Fruit fly (Drosophila melanogaster): ENCODE data around the gene CG33493.
A peak's percentile ranks its signal among the peaks of the same experiment; 100 is the strongest.

The CG33493 gene

DNA sequence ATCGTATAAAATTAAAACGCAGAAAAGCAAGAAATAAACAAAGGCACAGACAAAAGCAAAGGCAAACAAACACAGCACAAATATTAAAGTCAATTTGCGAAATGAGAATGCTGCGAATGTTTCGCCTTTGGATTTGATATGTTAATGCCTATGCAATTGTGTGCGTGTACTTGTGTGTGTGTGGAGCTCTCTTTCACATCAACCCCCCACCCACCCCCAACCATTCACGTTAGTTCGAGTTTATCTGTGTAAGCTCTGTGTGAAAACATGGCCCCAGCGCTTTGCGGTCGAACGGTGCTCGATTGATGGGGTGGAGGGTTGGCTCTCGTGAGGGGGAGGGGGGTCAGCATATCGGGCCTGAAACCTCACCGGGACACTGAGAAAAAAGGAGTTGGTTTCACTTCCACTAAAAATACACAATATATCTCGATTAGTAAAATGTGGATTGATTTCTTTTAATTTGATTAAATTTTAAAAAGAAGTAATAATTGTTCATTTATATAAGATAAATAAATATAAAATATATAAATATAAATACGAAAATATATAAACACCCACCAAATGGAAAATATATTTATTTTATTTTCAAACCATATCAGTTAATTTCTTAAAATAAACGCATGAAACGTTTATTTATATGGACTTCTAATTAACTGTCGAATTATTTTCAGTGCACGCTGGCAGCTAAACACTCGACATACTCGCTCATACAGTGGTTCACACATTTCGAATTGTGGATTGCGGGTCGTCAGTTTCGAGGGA lies 45.6 kb upstream of the CG33493 start (continued):
- TF ChIP-seq Hr39 (optimal IDR thresholded peaks at IDR 0.05) (no peak), eve (GFP tag; optimal IDR thresholded peaks at IDR 0.05) (peak in 1 of 2 experiments; percentile 72), CG1792 (GFP tag; optimal IDR thresholded peaks at IDR 0.05) (no peak), Abd-B (GFP tag; optimal IDR thresholded peaks at IDR 0.05) (peak; percentile 85), ranshi (GFP tag; IDR thresholded peaks at IDR 0.05) (peak; percentile 84; the same call in 1 of the 2 replicates), tll (GFP tag; optimal IDR thresholded peaks at IDR 0.05) (no peak), fd64A (GFP tag; optimal IDR thresholded peaks at IDR 0.05) (no peak), CG13123 (GFP tag; optimal IDR thresholded peaks at IDR 0.05) (peak; percentile 29), Usf (GFP tag; optimal IDR thresholded peaks at IDR 0.05) (peak; percentile 73), CG13894 (tag; optimal IDR thresholded peaks at IDR 0.05) (peak; percentile 70), CG12769 (tag; optimal IDR thresholded peaks at IDR 0.05) (peak; percentile 68), CG9876 (GFP tag; optimal IDR thresholded peaks at IDR 0.05) (no peak), Hand (GFP tag; optimal IDR thresholded peaks at IDR 0.05) (peak; percentile 68), dmrt99B (tag; optimal IDR thresholded peaks at IDR 0.05) (peak; percentile 95), CG3065 (GFP tag; optimal IDR thresholded peaks at IDR 0.05) (peak; percentile 8), CG7556 (GFP tag; optimal IDR thresholded peaks at IDR 0.05) (peak; percentile 93), fd102C (GFP tag; optimal IDR thresholded peaks at IDR 0.05) (no peak), CG17385 (GFP tag; optimal IDR thresholded peaks at IDR 0.05) (peak; percentile 75), CG13424 (tag; optimal IDR thresholded peaks at IDR 0.05) (peak; percentile 89), lbe (GFP tag; optimal IDR thresholded peaks at IDR 0.05) (no peak), dati (GFP tag; IDR thresholded peaks at IDR 0.05) (peak; percentile 25; the same call in 1 of the 2 replicates), CHES-1-like (GFP tag; optimal IDR thresholded peaks at IDR 0.05) (no peak), CG3838 (GFP tag; optimal IDR thresholded peaks at IDR 0.05) (no peak), CG11696 (GFP tag; IDR thresholded peaks at IDR 0.05) (0 out of 2 replicates have a peak, but pooled peaks have one; percentile 47), E2f2 (GFP tag; IDR thresholded peaks at IDR 0.05) (peak; percentile 52; the same call in 1 of the 2 replicates), CG8478 (optimal IDR thresholded peaks at IDR 0.05) (no peak), CG7745 (tag; optimal IDR thresholded peaks at IDR 0.05) (no peak), ewg (GFP tag; optimal IDR thresholded peaks at IDR 0.05) (peak; percentile 62), nmo (GFP tag; optimal IDR thresholded peaks at IDR 0.05) (peak; percentile 96), CG15696 (tag; optimal IDR thresholded peaks at IDR 0.05) (peak; percentile 48), CG17359 (tag; optimal IDR thresholded peaks at IDR 0.05) (peak; percentile 82), CG2120 (GFP tag; optimal IDR thresholded peaks at IDR 0.05) (peak; percentile 59), stwl (tag; optimal IDR thresholded peaks at IDR 0.05) (no peak), CG13296 (GFP tag; optimal IDR thresholded peaks at IDR 0.05) (peak; percentile 91), h (optimal IDR thresholded peaks at IDR 0.05) (no peak), az2 (GFP tag; optimal IDR thresholded peaks at IDR 0.05) (peak; percentile 68), Bdp1 (GFP tag; optimal IDR thresholded peaks at IDR 0.05) (no peak), Atf-2 (GFP tag; optimal IDR thresholded peaks at IDR 0.05) (peak; percentile 36), CG18619 (GFP tag; optimal IDR thresholded peaks at IDR 0.05) (peak; percentile 86), Med (GFP tag) (peak; percentile 67), NfI (GFP tag; optimal IDR thresholded peaks at IDR 0.05) (peak; percentile 75), CG14014 (GFP tag; IDR thresholded peaks at IDR 0.05) (peak; percentile 69), CG8281 (tag; optimal IDR thresholded peaks at IDR 0.05) (peak; percentile 26), gro (GFP tag; optimal IDR thresholded peaks at IDR 0.05) (peak; percentile 58), pho (GFP tag; optimal IDR thresholded peaks at IDR 0.05) (no peak), zfh2 (GFP tag; optimal IDR thresholded peaks at IDR 0.05) (no peak), CG14710 (tag; optimal IDR thresholded peaks at IDR 0.05) (peak; percentile 92), twi (tag; optimal IDR thresholded peaks at IDR 0.05) (peak; percentile 69), prd (optimal IDR thresholded peaks at IDR 0.05) (no peak), prd (GFP tag; IDR thresholded peaks at IDR 0.05) (peak; percentile 78)

Measured in whole organism, embryonic.